Worm (Caenorhabditis elegans) whole organism, L1 larva: Measurements from ENCODE around the gene C07A9.13.

ENCODE experiments used
- C04F5.9 ChIP-seq: sonication (generic microtip); optimal IDR thresholded peaks from 2 replicates; lab custom pipeline; 2016; ENCODE audit warnings: missing genetic modification characterization, missing compliant biosample characterization
- C16A3.4 ChIP-seq: fragments of 150-350 bp; optimal IDR thresholded peaks from 2 replicates; lab custom pipeline; 2014; ENCODE audit warnings: missing biosample characterization, missing genetic modification characterization
- aha-1 ChIP-seq: fragments of 150-350 bp; optimal IDR thresholded peaks from 2 replicates; lab custom pipeline; 2014; ENCODE audit warnings: missing biosample characterization, missing genetic modification characterization
- alr-1 ChIP-seq: fragments of 200-800 bp; sonication (Bioruptor generic); optimal IDR thresholded peaks from 2 replicates; lab custom pipeline; 2018; ENCODE audit warnings: borderline replicate concordance, mild to moderate bottlenecking, missing genetic modification characterization, missing compliant biosample characterization
- aly-2 ChIP-seq: fragments of 150-350 bp; optimal IDR thresholded peaks from 2 replicates; lab custom pipeline; 2014; ENCODE audit warnings: missing biosample characterization, missing genetic modification characterization
- ama-1 ChIP-seq: fragments of 150-350 bp; optimal IDR thresholded peaks from 2 replicates; lab custom pipeline; 2014
- blmp-1 ChIP-seq: fragments of 150-350 bp; optimal IDR thresholded peaks from 2 replicates; lab custom pipeline; 2014; ENCODE audit warnings: missing biosample characterization, missing genetic modification characterization
- ceh-63 ChIP-seq: fragments of 200-800 bp; sonication (Bioruptor generic); optimal IDR thresholded peaks from 2 replicates; lab custom pipeline; 2018; ENCODE audit warnings: mild to moderate bottlenecking, missing genetic modification characterization, missing compliant biosample characterization
- ceh-90 ChIP-seq: sonication (generic microtip); optimal IDR thresholded peaks from 2 replicates; lab custom pipeline; 2016; ENCODE audit warnings: missing genetic modification characterization, missing compliant biosample characterization
- efl-1 ChIP-seq, 4 experiments: fragments of 150-350 bp; optimal IDR thresholded peaks in 3 of 4; peaks in 1 of 4; 1 replicate in 1 of 4; 2 replicates in 3 of 4; lab custom pipeline; 2014; ENCODE audit warnings: missing biosample characterization in 2 of 4, missing genetic modification characterization in 2 of 4, missing genetic modification reagents in 2 of 4
- efl-3 ChIP-seq: fragments of 200-800 bp; sonication (Bioruptor generic); optimal IDR thresholded peaks from 2 replicates; lab custom pipeline; 2018; ENCODE audit warnings: mild to moderate bottlenecking, missing genetic modification characterization, missing compliant biosample characterization
- egl-13 ChIP-seq: sonication (generic microtip); optimal IDR thresholded peaks from 2 replicates; lab custom pipeline; 2016; ENCODE audit warnings: missing genotype, missing genetic modification reagents, missing genetic modification characterization, missing compliant biosample characterization
- egl-27 ChIP-seq, 2 experiments: fragments of 150-350 bp in 1 of 2; sonication (generic microtip); optimal IDR thresholded peaks; 3 replicates each; lab custom pipeline; 2017 to 2018; ENCODE audit warnings: missing biosample characterization in 2 of 2, missing genetic modification characterization in 2 of 2, missing genetic modification reagents in 2 of 2
- elt-2 ChIP-seq: sonication (generic microtip); optimal IDR thresholded peaks from 2 replicates; lab custom pipeline; 2016; ENCODE audit warnings: missing genetic modification characterization, mild to moderate bottlenecking, inconsistent platforms, missing compliant biosample characterization, missing genetic modification reagents
- elt-3 ChIP-seq, 6 experiments: fragments of 150-350 bp in 1 of 6; sonication (generic microtip); optimal IDR thresholded peaks; 2 replicates each; lab custom pipeline; 2017 to 2018; ENCODE audit warnings: missing biosample characterization in 6 of 6, missing genetic modification characterization in 6 of 6, inconsistent platforms in 1 of 6
- ets-5 ChIP-seq: fragments of 200-800 bp; sonication (Bioruptor generic); IDR thresholded peaks from 2 replicates; pipeline ENCODE4 v1.3.6; 2022; ENCODE audit warnings: missing genetic modification characterization, missing compliant biosample characterization
- fkh-10 ChIP-seq: sonication (generic microtip); optimal IDR thresholded peaks from 2 replicates; lab custom pipeline; 2017; ENCODE audit warnings: missing biosample characterization, missing genetic modification reagents, missing genetic modification characterization
- fos-1 ChIP-seq: fragments of 150-350 bp; optimal IDR thresholded peaks from 2 replicates; lab custom pipeline; 2014; ENCODE audit warnings: missing biosample characterization, missing genetic modification characterization
- hlh-4 ChIP-seq: sonication (generic microtip); optimal IDR thresholded peaks from 2 replicates; lab custom pipeline; 2016; ENCODE audit warnings: mild to moderate bottlenecking, missing genetic modification characterization, missing compliant biosample characterization
- irx-1 ChIP-seq: sonication (generic microtip); optimal IDR thresholded peaks from 2 replicates; lab custom pipeline; 2016; ENCODE audit warnings: missing genetic modification characterization, missing compliant biosample characterization
- jun-1 ChIP-seq: fragments of 150-350 bp; optimal IDR thresholded peaks from 2 replicates; lab custom pipeline; 2014; ENCODE audit warnings: missing biosample characterization, missing genetic modification reagents, missing genetic modification characterization
- lin-14 ChIP-seq: fragments of 200-800 bp; sonication (Bioruptor generic); optimal IDR thresholded peaks from 2 replicates; lab custom pipeline; 2018; ENCODE audit warnings: mild to moderate bottlenecking, missing genetic modification characterization, moderate library complexity, missing compliant biosample characterization
- lin-15B ChIP-seq: fragments of 150-350 bp; sonication (generic microtip); optimal IDR thresholded peaks from 3 replicates; lab custom pipeline; 2014; ENCODE audit warnings: missing biosample characterization, missing genetic modification characterization
- lin-35 ChIP-seq, 2 experiments: fragments of 150-350 bp; optimal IDR thresholded peaks; 2 replicates each; lab custom pipeline; 2014; ENCODE audit warnings: missing biosample characterization in 2 of 2, missing genetic modification characterization in 2 of 2, missing genetic modification reagents in 2 of 2
- mab-9 ChIP-seq: fragments of 200-800 bp; sonication (Bioruptor generic); IDR thresholded peaks from 2 replicates; pipeline ENCODE4 v1.3.6; 2022; ENCODE audit warnings: missing genetic modification reagents, missing genetic modification characterization, missing compliant biosample characterization
- mdl-1 ChIP-seq, 2 experiments: fragments of 150-350 bp; optimal IDR thresholded peaks; 2 replicates each; lab custom pipeline; 2014 to 2017; ENCODE audit warnings: missing biosample characterization in 2 of 2, missing genetic modification characterization in 2 of 2, inconsistent platforms in 1 of 2
- mef-2 ChIP-seq: fragments of 150-350 bp; optimal IDR thresholded peaks from 2 replicates; lab custom pipeline; 2014; ENCODE audit warnings: missing biosample characterization, missing genetic modification characterization
- nhr-11 ChIP-seq: fragments of 150-350 bp; optimal IDR thresholded peaks from 2 replicates; lab custom pipeline; 2014; ENCODE audit warnings: missing biosample characterization, missing genetic modification characterization
- nhr-12 ChIP-seq: sonication (generic microtip); optimal IDR thresholded peaks from 2 replicates; lab custom pipeline; 2017; ENCODE audit warnings: missing biosample characterization, missing genetic modification characterization
- nhr-19 ChIP-seq: fragments of 200-800 bp; sonication (Bioruptor generic); conservative IDR thresholded peaks from 2 replicates; pipeline ENCODE4 v1.3.6; 2022; ENCODE audit warnings: missing genetic modification characterization, missing compliant biosample characterization
- nhr-20 ChIP-seq: sonication (generic microtip); optimal IDR thresholded peaks from 2 replicates; lab custom pipeline; 2016; ENCODE audit warnings: mild to moderate bottlenecking, missing genetic modification characterization, missing compliant biosample characterization
- nhr-28 ChIP-seq: fragments of 150-350 bp; optimal IDR thresholded peaks from 2 replicates; lab custom pipeline; 2014; ENCODE audit warnings: missing biosample characterization, missing genetic modification characterization
- nhr-47 ChIP-seq: sonication (generic microtip); optimal IDR thresholded peaks from 2 replicates; lab custom pipeline; 2016; ENCODE audit warnings: mild to moderate bottlenecking, missing genetic modification characterization, moderate library complexity, missing compliant biosample characterization
- nhr-76 ChIP-seq: sonication (generic microtip); optimal IDR thresholded peaks from 2 replicates; lab custom pipeline; 2017; ENCODE audit warnings: missing biosample characterization, missing genetic modification characterization
- nhr-84 ChIP-seq: sonication (generic microtip); optimal IDR thresholded peaks from 2 replicates; lab custom pipeline; 2017; ENCODE audit warnings: missing biosample characterization, missing genetic modification characterization
- nhr-85 ChIP-seq: sonication (generic microtip); peaks from one replicate; lab custom pipeline; 2016; ENCODE audit warnings: missing genetic modification characterization, inconsistent platforms, missing compliant biosample characterization
- pag-3 ChIP-seq: sonication (generic microtip); optimal IDR thresholded peaks from 2 replicates; lab custom pipeline; 2017; ENCODE audit warnings: missing genetic modification characterization, mild to moderate bottlenecking, missing compliant biosample characterization, antibody characterized with exemption, borderline replicate concordance; ENCODE audit not compliant: insufficient read depth
- pqm-1 ChIP-seq: sonication (generic microtip); optimal IDR thresholded peaks from 3 replicates; lab custom pipeline; 2017; ENCODE audit warnings: missing biosample characterization, missing genetic modification characterization
- rnt-1 ChIP-seq: sonication (generic microtip); optimal IDR thresholded peaks from 2 replicates; lab custom pipeline; 2016; ENCODE audit warnings: mild to moderate bottlenecking, missing genetic modification characterization, moderate library complexity, missing compliant biosample characterization
- snpc-4 ChIP-seq: fragments of 150-350 bp; optimal IDR thresholded peaks from 2 replicates; lab custom pipeline; 2014; ENCODE audit warnings: missing biosample characterization, missing genetic modification characterization
- tbx-2 ChIP-seq: sonication (generic microtip); optimal IDR thresholded peaks from 2 replicates; lab custom pipeline; 2016; ENCODE audit warnings: missing genetic modification characterization, missing compliant biosample characterization
- tlp-1 ChIP-seq: fragments of 150-350 bp; optimal IDR thresholded peaks from 2 replicates; lab custom pipeline; 2014; ENCODE audit warnings: missing biosample characterization, missing genetic modification characterization
- unc-62 ChIP-seq: fragments of 150-350 bp; optimal IDR thresholded peaks from 2 replicates; lab custom pipeline; 2014; ENCODE audit warnings: missing biosample characterization, missing genetic modification reagents, missing genetic modification characterization
- unc-86 ChIP-seq: sonication (generic microtip); optimal IDR thresholded peaks from 2 replicates; lab custom pipeline; 2016; ENCODE audit warnings: missing genetic modification characterization, missing compliant biosample characterization
- xbp-1 ChIP-seq: sonication (generic microtip); optimal IDR thresholded peaks from 2 replicates; lab custom pipeline; 2016; ENCODE audit warnings: missing genetic modification characterization, missing compliant biosample characterization
- zip-4 ChIP-seq: fragments of 200-800 bp; sonication (Bioruptor generic); optimal IDR thresholded peaks from 2 replicates; lab custom pipeline; 2018; ENCODE audit warnings: mild to moderate bottlenecking, missing genetic modification characterization, moderate library complexity, missing compliant biosample characterization
- ztf-4 ChIP-seq: fragments of 150-350 bp; optimal IDR thresholded peaks from 2 replicates; lab custom pipeline; 2014; ENCODE audit warnings: missing biosample characterization, missing genetic modification characterization

The C07A9.13 gene

DNA sequence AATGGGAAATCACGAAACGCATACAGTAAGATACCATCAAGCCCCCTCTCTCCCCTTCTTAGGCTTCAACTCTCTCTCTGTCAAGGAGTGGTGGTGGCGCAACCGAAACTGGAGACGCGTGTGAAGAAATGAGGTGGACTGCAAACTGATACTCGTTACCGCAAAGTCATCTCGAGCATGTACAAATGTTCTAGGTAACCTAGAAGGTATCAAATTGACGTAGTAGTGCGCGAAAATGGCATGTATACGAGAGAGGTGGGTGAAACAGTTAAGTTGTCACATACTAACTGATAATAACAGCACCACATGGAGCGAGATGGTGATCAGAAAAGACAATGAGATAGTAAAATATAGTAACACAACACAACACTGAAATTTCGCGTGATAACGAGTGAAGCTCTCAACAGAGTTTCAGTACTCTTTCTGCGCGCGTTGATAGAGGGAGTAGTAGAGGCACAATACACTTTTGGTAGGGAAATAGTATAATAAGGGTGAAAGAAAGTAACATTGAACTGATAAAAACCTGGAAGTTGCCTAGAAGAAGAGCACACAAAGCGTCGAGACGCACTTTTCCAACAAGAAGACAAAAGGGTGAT is 42.8 kb downstream of the C07A9.13 start:
- no peak for TF ChIP-seq nhr-76
- TF ChIP-seq nhr-11 (tag; lab: Kevin White, UChicago) = no peak
- TF ChIP-seq efl-1 (optimal IDR thresholded peaks at IDR 0.05; lab: Kevin White, UChicago) = no peak
- peak in 1 of 2 experiments; percentile 80 for TF ChIP-seq efl-1 (GFP tag; optimal IDR thresholded peaks at IDR 0.05 in 1 of 2; lab: Kevin White, UChicago)
- no peak for TF ChIP-seq lin-15B (tag; lab: Kevin White, UChicago)
- TF ChIP-seq nhr-19 (GFP tag; lab: Robert Waterston, UW) = no peak
- TF ChIP-seq rnt-1 = no peak
- no peak for TF ChIP-seq aha-1
- no peak for TF ChIP-seq snpc-4 (tag; lab: Kevin White, UChicago)
- TF ChIP-seq tbx-2 (tag; lab: Kevin White, UChicago) = no peak
- TF ChIP-seq pqm-1 (tag; lab: Kevin White, UChicago) = no peak
- no peak for TF ChIP-seq nhr-47
- TF ChIP-seq zip-4 (GFP tag; lab: Kevin White, UChicago) = no peak
- no peak for TF ChIP-seq nhr-28 (tag; lab: Kevin White, UChicago)
- TF ChIP-seq nhr-85 (tag; lab: Kevin White, UChicago) = no peak
- no peak for TF ChIP-seq egl-27 (tag; optimal IDR thresholded peaks at IDR 0.05; lab: Kevin White, UChicago)
- TF ChIP-seq elt-2 (tag; lab: Kevin White, UChicago) = peak; percentile 82
- no peak for TF ChIP-seq tlp-1 (tag; lab: Kevin White, UChicago)
- TF ChIP-seq mdl-1 (tag; optimal IDR thresholded peaks at IDR 0.05; lab: Kevin White, UChicago) = no peak
- TF ChIP-seq ets-5 (GFP tag; lab: Robert Waterston, UW) = no peak
- TF ChIP-seq nhr-84 (tag; lab: Kevin White, UChicago) = no peak
- no peak for TF ChIP-seq alr-1
- peak in 1 of 2 experiments; percentile 43 for TF ChIP-seq lin-35 (GFP tag; optimal IDR thresholded peaks at IDR 0.05; lab: Kevin White, UChicago)
- no peak for TF ChIP-seq ztf-4
- TF ChIP-seq fos-1 (tag; lab: Kevin White, UChicago) = no peak
- peak; percentile 10 for TF ChIP-seq nhr-20 (tag; lab: Kevin White, UChicago)
- TF ChIP-seq irx-1 (tag; lab: Kevin White, UChicago) = no peak
- TF ChIP-seq mef-2 (tag; lab: Kevin White, UChicago) = no peak
- TF ChIP-seq elt-3 (tag; optimal IDR thresholded peaks at IDR 0.05; lab: Kevin White, UChicago) = no peak
- TF ChIP-seq C04F5.9 = no peak
- no peak for TF ChIP-seq fkh-10 (GFP tag; lab: Kevin White, UChicago)
- TF ChIP-seq C16A3.4 (tag; lab: Kevin White, UChicago) = no peak
- TF ChIP-seq efl-3 (GFP tag; lab: Kevin White, UChicago) = no peak
- TF ChIP-seq unc-86 (tag; lab: Kevin White, UChicago) = no peak
- TF ChIP-seq egl-13 = no peak
- no peak for TF ChIP-seq aly-2
- peak; percentile 20 for TF ChIP-seq lin-14 (GFP tag; lab: Kevin White, UChicago)
- TF ChIP-seq blmp-1 (tag; lab: Kevin White, UChicago) = peak; percentile 2
- TF ChIP-seq mab-9 (GFP tag; lab: Robert Waterston, UW) = no peak
- no peak for TF ChIP-seq unc-62 (GFP tag; lab: Kevin White, UChicago)
- TF ChIP-seq ceh-63 = no peak
- TF ChIP-seq ceh-90 = no peak
- no peak for TF ChIP-seq xbp-1 (tag; lab: Kevin White, UChicago)
- TF ChIP-seq hlh-4 = no peak
- TF ChIP-seq nhr-12 (tag; lab: Kevin White, UChicago) = no peak
- no peak for TF ChIP-seq jun-1
- no peak for TF ChIP-seq pag-3 (tag; lab: Kevin White, UChicago)
- no peak for TF ChIP-seq ama-1 (lab: Kevin White, UChicago)
